Worm (Caenorhabditis elegans) whole organism, mixed stage, embryonic: ENCODE results near the gene fbxa-194.

ENCODE experiments used
- M03D4.4 ChIP-seq: sonication (generic microtip); optimal IDR thresholded peaks from 2 replicates; lab custom pipeline; 2017; ENCODE audit warnings: mild to moderate bottlenecking, missing genetic modification characterization, missing compliant biosample characterization
- bed-3 ChIP-seq: fragments of 200-800 bp; sonication (Bioruptor generic); optimal IDR thresholded peaks from 3 replicates; lab custom pipeline; 2018; ENCODE audit warnings: mild to moderate bottlenecking, missing genetic modification characterization, moderate library complexity, missing compliant biosample characterization
- blmp-1 ChIP-seq: fragments of 150-350 bp; optimal IDR thresholded peaks from 2 replicates; lab custom pipeline; 2014; ENCODE audit warnings: missing biosample characterization, missing genetic modification characterization
- ceh-39 ChIP-seq: fragments of 150-350 bp; optimal IDR thresholded peaks from 2 replicates; lab custom pipeline; 2014; ENCODE audit warnings: missing biosample characterization, missing genetic modification characterization
- ceh-43 ChIP-seq: fragments of 200-800 bp; sonication (Bioruptor generic); optimal IDR thresholded peaks from 2 replicates; lab custom pipeline; 2018; ENCODE audit warnings: mild to moderate bottlenecking, missing genetic modification characterization, moderate library complexity, missing compliant biosample characterization
- ceh-83 ChIP-seq: fragments of 200-800 bp; sonication (Bioruptor generic); optimal IDR thresholded peaks from 2 replicates; lab custom pipeline; 2018; ENCODE audit warnings: mild to moderate bottlenecking, missing genetic modification characterization, missing compliant biosample characterization
- ces-1 ChIP-seq: fragments of 150-350 bp; optimal IDR thresholded peaks from 2 replicates; lab custom pipeline; 2014; ENCODE audit warnings: missing biosample characterization, missing genetic modification reagents, missing genetic modification characterization
- cnd-1 ChIP-seq: fragments of 200-800 bp; sonication (Bioruptor generic); optimal IDR thresholded peaks from 2 replicates; lab custom pipeline; 2018; ENCODE audit warnings: mild to moderate bottlenecking, missing genetic modification characterization, missing compliant biosample characterization
- drap-1 ChIP-seq: fragments of 200-800 bp; sonication (Bioruptor generic); optimal IDR thresholded peaks from 3 replicates; lab custom pipeline; 2018; ENCODE audit warnings: mild to moderate bottlenecking, missing genetic modification characterization, missing compliant biosample characterization
- elt-1 ChIP-seq: sonication (generic microtip); optimal IDR thresholded peaks from 2 replicates; lab custom pipeline; 2017; ENCODE audit warnings: missing genetic modification characterization, mild to moderate bottlenecking, missing compliant biosample characterization, antibody characterized with exemption, moderate library complexity, borderline replicate concordance; ENCODE audit not compliant: insufficient read depth
- elt-3 ChIP-seq: fragments of 150-350 bp; optimal IDR thresholded peaks from 2 replicates; lab custom pipeline; 2014; ENCODE audit warnings: missing biosample characterization, missing genetic modification characterization
- flh-1 ChIP-seq: fragments of 200-800 bp; sonication (Bioruptor generic); optimal IDR thresholded peaks from 2 replicates; lab custom pipeline; 2018; ENCODE audit warnings: mild to moderate bottlenecking, missing genetic modification characterization, moderate library complexity, missing compliant biosample characterization
- hlh-1 ChIP-seq: fragments of 150-350 bp; optimal IDR thresholded peaks from 2 replicates; lab custom pipeline; 2014; ENCODE audit warnings: missing biosample characterization, missing genetic modification reagents, missing genetic modification characterization
- lin-13 ChIP-seq: fragments of 150-350 bp; optimal IDR thresholded peaks from 2 replicates; lab custom pipeline; 2014; ENCODE audit warnings: missing biosample characterization, missing genetic modification characterization
- lsy-2 ChIP-seq: fragments of 150-350 bp; optimal IDR thresholded peaks from 2 replicates; lab custom pipeline; 2014; ENCODE audit warnings: missing biosample characterization, missing genetic modification characterization
- mab-5 ChIP-seq: fragments of 150-350 bp; optimal IDR thresholded peaks from 2 replicates; lab custom pipeline; 2014; ENCODE audit warnings: missing biosample characterization, missing genetic modification characterization
- nhr-12 ChIP-seq: fragments of 150-350 bp; optimal IDR thresholded peaks from 2 replicates; lab custom pipeline; 2014; ENCODE audit warnings: missing biosample characterization, missing genetic modification characterization
- nhr-2 ChIP-seq: fragments of 150-350 bp; optimal IDR thresholded peaks from 2 replicates; lab custom pipeline; 2014; ENCODE audit warnings: missing biosample characterization, missing genetic modification characterization
- nhr-237 ChIP-seq: fragments of 150-350 bp; optimal IDR thresholded peaks from 2 replicates; lab custom pipeline; 2014; ENCODE audit warnings: missing biosample characterization, missing genetic modification characterization
- nhr-28 ChIP-seq: fragments of 150-350 bp; optimal IDR thresholded peaks from 2 replicates; lab custom pipeline; 2014; ENCODE audit warnings: missing biosample characterization, missing genetic modification characterization
- nhr-76 ChIP-seq: sonication (generic microtip); optimal IDR thresholded peaks from 2 replicates; lab custom pipeline; 2017; ENCODE audit warnings: missing biosample characterization, missing genetic modification characterization
- pha-4 ChIP-seq: fragments of 150-350 bp; optimal IDR thresholded peaks from 2 replicates; lab custom pipeline; 2018; ENCODE audit warnings: missing biosample characterization, missing genetic modification reagents, missing genetic modification characterization
- sem-2 ChIP-seq: fragments of 200-800 bp; sonication (Bioruptor generic); optimal IDR thresholded peaks from 2 replicates; lab custom pipeline; 2018; ENCODE audit warnings: mild to moderate bottlenecking, missing genetic modification characterization, missing compliant biosample characterization
- snpc-4 ChIP-seq: fragments of 150-350 bp; optimal IDR thresholded peaks from 2 replicates; lab custom pipeline; 2014; ENCODE audit warnings: missing biosample characterization, missing genetic modification characterization
- tbx-8 ChIP-seq: fragments of 200-800 bp; sonication (Bioruptor generic); optimal IDR thresholded peaks from 2 replicates; lab custom pipeline; 2018; ENCODE audit warnings: mild to moderate bottlenecking, missing genetic modification characterization, moderate library complexity, missing compliant biosample characterization
- unc-120 ChIP-seq: sonication (generic microtip); optimal IDR thresholded peaks from 2 replicates; lab custom pipeline; 2017; ENCODE audit warnings: missing genetic modification characterization, missing compliant biosample characterization; ENCODE audit not compliant: poor library complexity, severe bottlenecking
- unc-39 ChIP-seq: fragments of 150-350 bp; optimal IDR thresholded peaks from 2 replicates; lab custom pipeline; 2014; ENCODE audit warnings: missing biosample characterization, missing genetic modification characterization
- unc-62 ChIP-seq: fragments of 150-350 bp; optimal IDR thresholded peaks from 2 replicates; lab custom pipeline; 2014; ENCODE audit warnings: missing biosample characterization, missing genetic modification reagents, missing genetic modification characterization
- zip-8 ChIP-seq: fragments of 150-350 bp; optimal IDR thresholded peaks from 2 replicates; lab custom pipeline; 2014; ENCODE audit warnings: missing biosample characterization, missing genetic modification characterization

fbxa-194 gene

ce11 chrV:19783829-19784228, 5.3 kb upstream of the fbxa-194 start, which contains the start of gene srt-45:
Gene srt-45, plus strand, starts transcription at chrV:19784129.
- TF ChIP-seq lsy-2 (tag; lab: Kevin White, UChicago) (no peak), zip-8 (tag; lab: Kevin White, UChicago) (peak; percentile 11)

- TF ChIP-seq flh-1 (GFP tag; lab: Kevin White, UChicago) = no peak
Observed at ce11 chrV:19779220-19779619, 712 bp upstream of the fbxa-194 start.

- TF ChIP-seq blmp-1 = no peak
- TF ChIP-seq unc-39 (tag; lab: Kevin White, UChicago) = no peak
- no peak for TF ChIP-seq nhr-237 (tag; lab: Kevin White, UChicago)
- TF ChIP-seq hlh-1 (tag; lab: Kevin White, UChicago) = no peak
- TF ChIP-seq unc-62 (GFP tag; lab: Kevin White, UChicago) = no peak
- TF ChIP-seq flh-1 (GFP tag; lab: Kevin White, UChicago) = no peak
- no peak for TF ChIP-seq nhr-28 (tag; lab: Kevin White, UChicago)
- TF ChIP-seq elt-1 (tag; lab: Kevin White, UChicago) = no peak
- TF ChIP-seq zip-8 (tag; lab: Kevin White, UChicago) = no peak
- TF ChIP-seq pha-4 (tag; lab: Kevin White, UChicago) = no peak
- no peak for TF ChIP-seq ceh-43 (GFP tag; lab: Kevin White, UChicago)
- TF ChIP-seq lin-13 (tag; lab: Kevin White, UChicago) = no peak
Observed at ce11 chrV:19777227-19777626, 1.3 kb downstream of the fbxa-194 start, which contains the start of gene fbxa-118. Gene fbxa-118, minus strand, starts transcription at chrV:19777327.

DNA sequence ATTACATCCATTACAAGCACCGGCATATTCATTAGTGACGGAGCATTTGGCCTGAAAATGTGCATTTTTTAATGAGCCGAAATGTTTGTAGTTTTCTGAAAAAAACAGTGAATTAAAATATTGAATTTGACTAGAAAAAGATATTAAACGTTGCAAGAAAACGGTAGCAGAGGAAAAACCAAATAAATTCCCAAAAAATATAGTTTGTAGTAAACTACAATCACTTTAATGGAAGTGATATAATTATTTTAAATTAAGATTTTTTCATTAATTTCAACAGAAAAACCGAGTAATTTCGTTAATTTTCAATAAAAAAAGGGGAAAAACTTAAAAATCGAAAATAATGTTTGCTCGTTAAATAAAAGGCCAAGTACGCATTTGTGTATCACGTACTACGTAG, 6.8 kb downstream of the fbxa-194 start, which contains the start of gene M162.15:
Gene M162.15, minus strand, starts transcription at position 101 of the 400 bp plus-strand sequence.
- no peak for TF ChIP-seq mab-5 (tag; lab: Kevin White, UChicago)
- no peak for TF ChIP-seq flh-1 (GFP tag; lab: Kevin White, UChicago)
- TF ChIP-seq tbx-8 (GFP tag; lab: Kevin White, UChicago) = no peak
- TF ChIP-seq nhr-28 (tag; lab: Kevin White, UChicago) = no peak
- no peak for TF ChIP-seq hlh-1 (tag; lab: Kevin White, UChicago)
- no peak for TF ChIP-seq bed-3 (GFP tag; lab: Kevin White, UChicago)
- no peak for TF ChIP-seq blmp-1
- TF ChIP-seq ceh-39 (tag; lab: Kevin White, UChicago) = no peak
- no peak for TF ChIP-seq ces-1 (GFP tag; lab: Kevin White, UChicago)
- no peak for TF ChIP-seq sem-2 (GFP tag; lab: Kevin White, UChicago)
- no peak for TF ChIP-seq drap-1 (GFP tag; lab: Kevin White, UChicago)

DNA sequence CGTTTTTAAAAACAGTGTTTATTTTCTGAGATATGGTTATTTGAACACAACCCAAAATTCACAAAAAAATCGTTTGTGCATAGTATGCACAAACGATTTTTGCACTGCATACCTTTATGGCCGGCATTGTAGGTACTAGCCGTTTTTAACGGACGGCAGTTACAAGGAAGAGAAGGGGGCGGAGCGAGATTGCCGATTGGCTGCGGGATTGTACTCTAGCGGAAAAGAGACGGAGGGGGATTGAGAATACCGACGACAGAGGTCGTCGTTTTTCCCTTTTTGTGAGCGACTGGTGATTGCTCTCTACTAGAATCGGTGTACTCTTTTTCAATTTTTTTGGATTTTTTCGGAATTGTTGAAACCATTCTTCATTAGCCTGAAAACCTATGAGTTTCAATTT, 10.8 kb downstream of the fbxa-194 start:
- TF ChIP-seq sem-2 (GFP tag; lab: Kevin White, UChicago) (no peak), ceh-83 (GFP tag; lab: Kevin White, UChicago) (no peak)

- TF ChIP-seq drap-1 (GFP tag; lab: Kevin White, UChicago) (no peak), nhr-28 (tag; lab: Kevin White, UChicago) (no peak), nhr-76 (tag; lab: Kevin White, UChicago) (no peak), pha-4 (tag; lab: Kevin White, UChicago) (no peak), M03D4.4 (tag; lab: Kevin White, UChicago) (no peak), snpc-4 (tag; lab: Kevin White, UChicago) (no peak), hlh-1 (tag; lab: Kevin White, UChicago) (no peak), elt-3 (tag; lab: Kevin White, UChicago) (no peak), cnd-1 (no peak), lin-13 (tag; lab: Kevin White, UChicago) (no peak), lsy-2 (tag; lab: Kevin White, UChicago) (no peak), nhr-12 (tag; lab: Kevin White, UChicago) (no peak)
Observed at ce11 chrV:19760751-19761150, 17.8 kb downstream of the fbxa-194 start, which contains the start of gene M162.5. Gene M162.5, plus strand, starts transcription at chrV:19761051.

- TF ChIP-seq unc-120 (tag; lab: Kevin White, UChicago) (no peak), elt-1 (tag; lab: Kevin White, UChicago) (no peak), nhr-12 (tag; lab: Kevin White, UChicago) (no peak), nhr-2 (tag; lab: Kevin White, UChicago) (no peak)
Observed at ce11 chrV:19759282-19759681, 19.2 kb downstream of the fbxa-194 start.
